Fruit fly (Drosophila melanogaster) whole organism, wandering third instar larva: Measurements from ENCODE around the gene mtSSB.
A peak's percentile ranks its signal among the peaks of the same experiment; 100 is the strongest.

Source experiments
- Abd-B ChIP-seq: fragments of >200 bp; optimal IDR thresholded peaks from 2 replicates; lab custom pipeline; 2017; ENCODE audit warnings: missing biosample characterization, missing genetic modification characterization
- CG32264 ChIP-seq: fragments of 200-800 bp; sonication (Bioruptor generic); optimal IDR thresholded peaks from 2 replicates; lab custom pipeline; 2016; ENCODE audit warnings: missing biosample characterization, missing genetic modification characterization
- CG9705 ChIP-seq: fragments of 200-800 bp; sonication (Bioruptor generic); optimal IDR thresholded peaks from 2 replicates; lab custom pipeline; 2018; ENCODE audit warnings: missing biosample characterization, mild to moderate bottlenecking, missing genetic modification characterization
- CrebA ChIP-seq: fragments of 200-800 bp; sonication (Bioruptor generic); optimal IDR thresholded peaks from 2 replicates; lab custom pipeline; 2016; ENCODE audit warnings: missing biosample characterization, mild to moderate bottlenecking, missing genetic modification characterization, borderline replicate concordance
- Dfd ChIP-seq: fragments of >200 bp; optimal IDR thresholded peaks from 2 replicates; lab custom pipeline; 2017; ENCODE audit warnings: missing biosample characterization, missing genetic modification characterization
- Dif ChIP-seq: fragments of 200-275, 200-300 bp; sonication (Bioruptor generic); optimal IDR thresholded peaks from 2 replicates; lab custom pipeline; 2018; ENCODE audit warnings: missing biosample characterization, missing genetic modification characterization; ENCODE audit not compliant: partially characterized antibody
- GATAd ChIP-seq: sonication (Bioruptor generic); optimal IDR thresholded peaks from 2 replicates; lab custom pipeline; 2016; ENCODE audit warnings: missing biosample characterization, missing genetic modification characterization
- HLH106 ChIP-seq: fragments of 200-800 bp; optimal IDR thresholded peaks from 3 replicates; lab custom pipeline; 2019; ENCODE audit warnings: missing biosample characterization, mild to moderate bottlenecking, missing genetic modification characterization, moderate library complexity
- Hnf4 ChIP-seq: fragments of 200-800 bp; sonication (Bioruptor generic); optimal IDR thresholded peaks from 2 replicates; lab custom pipeline; 2016; ENCODE audit warnings: missing biosample characterization, mild to moderate bottlenecking, missing genetic modification characterization
- Hr83 ChIP-seq: fragments of 200-300 bp; sonication (Bioruptor generic); optimal IDR thresholded peaks from 2 replicates; lab custom pipeline; 2016; ENCODE audit warnings: missing biosample characterization, mild to moderate bottlenecking, missing genetic modification characterization, moderate library complexity; ENCODE audit not compliant: poor library complexity, severe bottlenecking
- Jra ChIP-seq: sonication (Bioruptor generic); optimal IDR thresholded peaks from 2 replicates; lab custom pipeline; 2016; ENCODE audit warnings: missing biosample characterization, missing genetic modification characterization
- Mio ChIP-seq: sonication (Bioruptor generic); optimal IDR thresholded peaks from 2 replicates; lab custom pipeline; 2016; ENCODE audit warnings: missing biosample characterization, missing genetic modification characterization
- Myc ChIP-seq: fragments of >200 bp; optimal IDR thresholded peaks from 2 replicates; lab custom pipeline; 2017
- N ChIP-seq: fragments of >200 bp; optimal IDR thresholded peaks from 2 replicates; lab custom pipeline; 2018; ENCODE audit warnings: missing biosample characterization, missing external identifiers, missing genetic modification characterization
- OdsH ChIP-seq: fragments of 200-800 bp; sonication (Bioruptor generic); optimal IDR thresholded peaks from 2 replicates; lab custom pipeline; 2016; ENCODE audit warnings: missing biosample characterization, mild to moderate bottlenecking, missing genetic modification characterization
- Rel ChIP-seq, 2 experiments: fragments of 200-800 bp; sonication (Bioruptor generic) in 1 of 2; optimal IDR thresholded peaks; 2 replicates in 1 of 2; 3 replicates in 1 of 2; lab custom pipeline; 2016 to 2019; ENCODE audit warnings: mild to moderate bottlenecking in 2 of 2, missing biosample characterization in 2 of 2, missing genetic modification characterization in 2 of 2, moderate library complexity in 1 of 2
- Sp1 ChIP-seq: fragments of 200-800 bp; sonication (Bioruptor generic); optimal IDR thresholded peaks from 3 replicates; lab custom pipeline; 2019; ENCODE audit warnings: missing biosample characterization, mild to moderate bottlenecking, missing genetic modification characterization, moderate library complexity
- Vsx2 ChIP-seq: fragments of 200-300, 225-300 bp; sonication (Bioruptor generic); optimal IDR thresholded peaks from 2 replicates; lab custom pipeline; 2018; ENCODE audit warnings: missing biosample characterization, missing genetic modification characterization; ENCODE audit not compliant: partially characterized antibody
- br ChIP-seq: fragments of 200-800 bp; sonication (Bioruptor generic); optimal IDR thresholded peaks from 2 replicates; lab custom pipeline; 2016; ENCODE audit warnings: missing biosample characterization, missing genetic modification characterization
- brk ChIP-seq: fragments of 200-800 bp; sonication (Bioruptor generic); optimal IDR thresholded peaks from 2 replicates; lab custom pipeline; 2016; ENCODE audit warnings: missing biosample characterization, mild to moderate bottlenecking, missing genetic modification characterization
- dl ChIP-seq, 2 experiments: fragments of 175-275, 200-275 bp in 1 of 2; fragments of 200-275 bp in 1 of 2; sonication (Bioruptor generic); optimal IDR thresholded peaks; lab custom pipeline; 2018; ENCODE audit warnings: mild to moderate bottlenecking in 2 of 2, missing biosample characterization in 2 of 2, missing genetic modification characterization in 2 of 2, moderate library complexity in 2 of 2; ENCODE audit not compliant: partially characterized antibody in 2 of 2, insufficient read depth in 1 of 2
- dmrt93B ChIP-seq: fragments of 200-800 bp; sonication (Bioruptor generic); optimal IDR thresholded peaks from 2 replicates; lab custom pipeline; 2018; ENCODE audit warnings: missing biosample characterization, mild to moderate bottlenecking, missing genetic modification characterization
- dsf ChIP-seq: sonication (Bioruptor generic); optimal IDR thresholded peaks from 2 replicates; lab custom pipeline; 2016; ENCODE audit warnings: missing biosample characterization, missing genetic modification characterization, borderline replicate concordance
- ey ChIP-seq: fragments of 200-800 bp; sonication (Bioruptor generic); optimal IDR thresholded peaks from 2 replicates; lab custom pipeline; 2016; ENCODE audit warnings: missing biosample characterization, missing genetic modification characterization
- foxo ChIP-seq, 2 experiments: fragments of 200-800 bp; sonication (Bioruptor generic); optimal IDR thresholded peaks; 2 replicates in 1 of 2; 3 replicates in 1 of 2; lab custom pipeline; 2016 to 2017; ENCODE audit warnings: missing biosample characterization in 2 of 2, missing genetic modification characterization in 2 of 2
- fru ChIP-seq: fragments of 200-800 bp; sonication (Bioruptor generic); optimal IDR thresholded peaks from 3 replicates; lab custom pipeline; 2016; ENCODE audit warnings: missing biosample characterization, mild to moderate bottlenecking, missing genetic modification characterization
- h ChIP-seq: fragments of 200-800 bp; sonication (Bioruptor generic); optimal IDR thresholded peaks from 3 replicates; lab custom pipeline; 2016; ENCODE audit warnings: missing biosample characterization, mild to moderate bottlenecking, missing genetic modification characterization
- jim ChIP-seq: fragments of 175-275, 200-325 bp; sonication (Bioruptor generic); optimal IDR thresholded peaks from 2 replicates; lab custom pipeline; 2016; ENCODE audit warnings: missing biosample characterization, mild to moderate bottlenecking, missing genetic modification characterization
- lola ChIP-seq: fragments of >200 bp; optimal IDR thresholded peaks from 2 replicates; lab custom pipeline; 2017; ENCODE audit warnings: missing biosample characterization, missing genetic modification characterization
- psq ChIP-seq: fragments of 200-800 bp; sonication (Bioruptor generic); optimal IDR thresholded peaks from 3 replicates; lab custom pipeline; 2017; ENCODE audit warnings: missing biosample characterization, mild to moderate bottlenecking, missing genetic modification characterization, moderate library complexity
- rgr ChIP-seq: fragments of 200-800 bp; sonication (Bioruptor generic); optimal IDR thresholded peaks from 3 replicates; lab custom pipeline; 2016; ENCODE audit warnings: missing biosample characterization, mild to moderate bottlenecking, missing genetic modification characterization
- sage ChIP-seq: fragments of 200-800 bp; sonication (Bioruptor generic); optimal IDR thresholded peaks from 2 replicates; lab custom pipeline; 2016; ENCODE audit warnings: missing biosample characterization, mild to moderate bottlenecking, missing genetic modification characterization
- tai ChIP-seq: sonication (Bioruptor generic); optimal IDR thresholded peaks from 2 replicates; lab custom pipeline; 2016; ENCODE audit warnings: missing biosample characterization, missing genetic modification characterization
- usp ChIP-seq: fragments of >200 bp; optimal IDR thresholded peaks from 2 replicates; lab custom pipeline; 2017; ENCODE audit warnings: missing biosample characterization, missing genetic modification characterization
- woc ChIP-seq: sonication (Bioruptor generic); optimal IDR thresholded peaks from 2 replicates; lab custom pipeline; 2016; ENCODE audit warnings: missing biosample characterization, mild to moderate bottlenecking, missing genetic modification characterization

The mtSSB gene

DNA sequence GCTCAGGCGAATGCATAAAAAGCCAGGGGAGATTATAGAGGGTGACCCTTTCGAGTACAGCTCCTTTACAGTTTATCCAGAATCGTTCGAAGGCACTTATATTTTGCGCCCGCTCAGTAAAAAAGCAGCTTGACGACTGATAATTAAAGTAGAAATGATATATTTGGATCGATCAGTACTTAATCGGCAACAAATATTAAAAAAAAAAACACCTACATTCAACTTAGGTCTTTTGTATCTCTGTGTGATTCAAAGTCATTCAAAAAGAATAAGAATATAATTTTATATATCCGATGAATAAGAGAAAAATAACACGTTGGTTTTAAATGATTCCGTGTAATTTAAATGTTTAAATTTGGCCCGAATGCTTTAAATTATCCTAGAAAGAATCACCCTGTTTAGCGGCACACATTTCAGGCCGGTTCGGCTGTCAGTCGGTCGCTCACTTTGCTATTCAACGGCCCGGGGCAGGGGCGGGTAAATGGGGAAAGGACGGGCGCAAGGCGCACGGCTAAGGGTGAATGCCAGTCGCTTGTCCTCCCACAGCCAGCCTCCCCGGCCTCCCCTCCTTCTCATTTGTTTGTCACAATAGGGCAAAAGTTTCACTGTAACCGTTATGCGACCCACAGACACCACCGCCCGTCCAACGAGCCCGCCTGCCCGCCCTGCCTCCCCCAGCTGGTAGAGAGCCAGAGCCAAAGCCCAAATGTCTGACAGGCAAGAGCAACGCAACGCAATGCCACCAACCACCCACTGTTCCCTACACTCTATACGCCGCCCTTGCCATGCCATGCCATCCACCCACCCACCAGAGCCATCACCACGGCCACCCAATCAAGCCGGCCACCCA is 8.0 kb upstream of the mtSSB start:
- TF ChIP-seq OdsH (GFP tag; lab: Kevin White, UChicago) (no peak), Jra (GFP tag; lab: Kevin White, UChicago) (no peak), dmrt93B (peak; percentile 1), CrebA (GFP tag; lab: Kevin White, UChicago) (no peak), ey (peak; percentile 8), jim (GFP tag; lab: Kevin White, UChicago) (no peak), Dfd (GFP tag; lab: Kevin White, UChicago) (peak; percentile 58), GATAd (GFP tag; lab: Kevin White, UChicago) (no peak), Hnf4 (GFP tag; lab: Kevin White, UChicago) (no peak), brk (GFP tag; lab: Kevin White, UChicago) (no peak), Hr83 (GFP tag; lab: Kevin White, UChicago) (no peak), lola (GFP tag; lab: Kevin White, UChicago) (no peak), Myc (lab: Kevin White, UChicago) (no peak), foxo (GFP tag; optimal IDR thresholded peaks at IDR 0.05; lab: Kevin White, UChicago) (peak in 1 of 2 experiments; percentile 60), dl (GFP tag; optimal IDR thresholded peaks at IDR 0.05; lab: Kevin White, UChicago; ENCODE audit: insufficient read depth in 1 of 2, partially characterized antibody in 2 of 2) (no peak), HLH106 (tag; lab: Kevin White, UChicago) (peak; percentile 5), N (no peak), usp (GFP tag; lab: Kevin White, UChicago) (no peak), dsf (GFP tag; lab: Kevin White, UChicago) (no peak), Vsx2 (GFP tag; lab: Kevin White, UChicago) (no peak), CG9705 (GFP tag; lab: Kevin White, UChicago) (no peak), psq (no peak), tai (no peak), rgr (GFP tag; lab: Kevin White, UChicago) (no peak), Rel (GFP tag; optimal IDR thresholded peaks at IDR 0.05; lab: Kevin White, UChicago) (no peak), Rel (tag; optimal IDR thresholded peaks at IDR 0.05; lab: Kevin White, UChicago) (no peak), CG32264 (GFP tag; lab: Kevin White, UChicago) (no peak), Abd-B (GFP tag; lab: Kevin White, UChicago) (no peak), fru (GFP tag; lab: Kevin White, UChicago) (peak; percentile 55), h (GFP tag; lab: Kevin White, UChicago) (peak; percentile 42), woc (GFP tag; lab: Kevin White, UChicago) (no peak), br (GFP tag; lab: Kevin White, UChicago) (peak; percentile 31), Mio (GFP tag; lab: Kevin White, UChicago) (no peak), sage (GFP tag; lab: Kevin White, UChicago) (no peak), Sp1 (GFP tag; lab: Kevin White, UChicago) (peak; percentile 25)

- peak; percentile 66 for TF ChIP-seq Rel (GFP tag; optimal IDR thresholded peaks at IDR 0.05; lab: Kevin White, UChicago)
- TF ChIP-seq Rel (tag; optimal IDR thresholded peaks at IDR 0.05; lab: Kevin White, UChicago) = peak; percentile 51
- no peak for TF ChIP-seq Dif (GFP tag; lab: Kevin White, UChicago)
- peak; percentile 16 for TF ChIP-seq fru (GFP tag; lab: Kevin White, UChicago)
- TF ChIP-seq dsf (GFP tag; lab: Kevin White, UChicago) = no peak
- TF ChIP-seq rgr (GFP tag; lab: Kevin White, UChicago) = peak; percentile 20
- peak; percentile 24 for TF ChIP-seq Vsx2 (GFP tag; lab: Kevin White, UChicago)
- TF ChIP-seq psq = no peak
- TF ChIP-seq Hr83 (GFP tag; lab: Kevin White, UChicago) = peak; percentile 5
- TF ChIP-seq foxo (GFP tag; optimal IDR thresholded peaks at IDR 0.05; lab: Kevin White, UChicago) = peak in 1 of 2 experiments; percentile 17
- peak; percentile 16 for TF ChIP-seq Sp1 (GFP tag; lab: Kevin White, UChicago)
- TF ChIP-seq woc (GFP tag; lab: Kevin White, UChicago) = peak; percentile 29
- peak; percentile 46 for TF ChIP-seq Jra (GFP tag; lab: Kevin White, UChicago)
- no peak for TF ChIP-seq HLH106 (tag; lab: Kevin White, UChicago)
- no peak for TF ChIP-seq Abd-B (GFP tag; lab: Kevin White, UChicago)
- peak; percentile 39 for TF ChIP-seq h (GFP tag; lab: Kevin White, UChicago)
- peak; percentile 5 for TF ChIP-seq ey
These were observed 7.0 kb upstream of the mtSSB start for dm6 chr3R:16211883-16212540.
